Fruit fly (Drosophila melanogaster) whole organism, embryonic: ENCODE data around the gene CG4962.

ENCODE experiments used
- Antp ChIP-seq: fragments of 200-800 bp; sonication (Bioruptor generic); optimal IDR thresholded peaks from 3 replicates; lab custom pipeline; 2016; ENCODE audit warnings: missing biosample characterization, missing genetic modification characterization
- Atf-2 ChIP-seq: fragments of 200-800 bp; sonication (Bioruptor generic); optimal IDR thresholded peaks from 2 replicates; lab custom pipeline; 2016; ENCODE audit warnings: missing biosample characterization, missing genetic modification characterization
- Blimp-1 ChIP-seq: fragments of 200-800 bp; sonication (Bioruptor generic); optimal IDR thresholded peaks from 3 replicates; lab custom pipeline; 2018; ENCODE audit warnings: missing biosample characterization, missing genetic modification characterization, mild to moderate bottlenecking, moderate library complexity, missing genetic modification reagents
- CG10209 ChIP-seq: fragments of 200-800 bp; sonication (Bioruptor generic); optimal IDR thresholded peaks from 3 replicates; lab custom pipeline; 2017; ENCODE audit warnings: missing biosample characterization, mild to moderate bottlenecking, missing genetic modification characterization, missing genetic modification reagents
- CG11085 ChIP-seq: fragments of 200-800 bp; sonication (Bioruptor generic); IDR thresholded peaks from 2 replicates; pipeline ENCODE4 v1.3.6; 2022; ENCODE audit warnings: missing biosample characterization, missing genetic modification characterization
- CG12744 ChIP-seq: fragments of 200-800 bp; sonication (Bioruptor generic); optimal IDR thresholded peaks from 2 replicates; lab custom pipeline; 2016; ENCODE audit warnings: missing biosample characterization, missing genetic modification characterization
- CG13624 ChIP-seq: fragments of 200-800 bp; sonication (Bioruptor generic); optimal IDR thresholded peaks from 2 replicates; lab custom pipeline; 2016; ENCODE audit warnings: missing biosample characterization, missing genetic modification characterization
- CG14965 ChIP-seq: fragments of 200-800 bp; sonication (Bioruptor generic); optimal IDR thresholded peaks from 2 replicates; lab custom pipeline; 2016; ENCODE audit warnings: missing biosample characterization, missing genetic modification characterization, borderline replicate concordance
- CG15479 ChIP-seq: fragments of 200-800 bp; sonication (Bioruptor generic); optimal IDR thresholded peaks from 3 replicates; lab custom pipeline; 2019; ENCODE audit warnings: missing biosample characterization, mild to moderate bottlenecking, missing genetic modification characterization, moderate library complexity
- CG1603 ChIP-seq: fragments of 200-800 bp; sonication (Bioruptor generic); optimal IDR thresholded peaks from 2 replicates; lab custom pipeline; 2019; ENCODE audit warnings: missing biosample characterization, mild to moderate bottlenecking, missing genetic modification characterization, moderate library complexity
- CG16813 ChIP-seq: fragments of 200-800 bp; sonication (Bioruptor generic); IDR thresholded peaks from 3 replicates; pipeline ENCODE4 v1.3.6; 2022; ENCODE audit warnings: missing biosample characterization, missing genetic modification characterization; ENCODE audit not compliant: partially characterized antibody
- CG17359 ChIP-seq: fragments of 200-800 bp; sonication (Bioruptor generic); optimal IDR thresholded peaks from 3 replicates; lab custom pipeline; 2018; ENCODE audit warnings: missing biosample characterization, mild to moderate bottlenecking, missing genetic modification characterization, moderate library complexity
- CG17829 ChIP-seq: fragments of 200-800 bp; optimal IDR thresholded peaks from 2 replicates; lab custom pipeline; 2019; ENCODE audit warnings: missing biosample characterization, mild to moderate bottlenecking, missing genetic modification characterization, moderate library complexity
- CG31441 ChIP-seq: fragments of 200-800 bp; sonication (Bioruptor generic); IDR thresholded peaks from 2 replicates; pipeline ENCODE4 v1.3.6; 2022; ENCODE audit warnings: missing biosample characterization, missing genetic modification characterization
- CG3726 ChIP-seq: fragments of 200-800 bp; sonication (Bioruptor generic); IDR thresholded peaks from 3 replicates; pipeline ENCODE4, ENCODE4 v1.3.6; 2022; ENCODE audit warnings: missing biosample characterization, missing genetic modification characterization
- CG4328 ChIP-seq: fragments of 200-800 bp; sonication (Bioruptor generic); optimal IDR thresholded peaks from 3 replicates; lab custom pipeline; 2017; ENCODE audit warnings: missing biosample characterization, missing genetic modification reagents, missing genetic modification characterization
- CG4820 ChIP-seq: fragments of 200-800 bp; sonication (Bioruptor generic); optimal IDR thresholded peaks from 3 replicates; lab custom pipeline; 2016; ENCODE audit warnings: missing biosample characterization, missing genetic modification characterization
- CG6654 ChIP-seq: fragments of 200-800 bp; sonication (Bioruptor generic); optimal IDR thresholded peaks from 2 replicates; lab custom pipeline; 2017; ENCODE audit warnings: missing biosample characterization, mild to moderate bottlenecking, missing genetic modification characterization
- CG6854 ChIP-seq: fragments of 200-800 bp; sonication (Bioruptor generic); optimal IDR thresholded peaks from 3 replicates; lab custom pipeline; 2017; ENCODE audit warnings: missing biosample characterization, mild to moderate bottlenecking, missing genetic modification characterization
- CG8924 ChIP-seq: fragments of 200-800 bp; optimal IDR thresholded peaks from 3 replicates; lab custom pipeline; 2019; ENCODE audit warnings: missing biosample characterization, mild to moderate bottlenecking, missing genetic modification characterization, moderate library complexity
- D ChIP-seq, 2 experiments: fragments of 200-800 bp in 1 of 2; fragments of >200 bp in 1 of 2; sonication (Bioruptor generic) in 1 of 2; optimal IDR thresholded peaks; 2 replicates in 1 of 2; 3 replicates in 1 of 2; lab custom pipeline; 2017; ENCODE audit warnings: mild to moderate bottlenecking in 1 of 2, missing biosample characterization in 1 of 2, missing genetic modification characterization in 1 of 2, missing genetic modification reagents in 1 of 2
- Deaf1 ChIP-seq: fragments of 200-800 bp; optimal IDR thresholded peaks from 3 replicates; lab custom pipeline; 2019; ENCODE audit warnings: missing biosample characterization, mild to moderate bottlenecking, missing genetic modification characterization, moderate library complexity
- Dip3 ChIP-seq: fragments of 200-800 bp; sonication (Bioruptor generic); optimal IDR thresholded peaks from 3 replicates; lab custom pipeline; 2016; ENCODE audit warnings: missing biosample characterization, missing genetic modification characterization
- NC2α ChIP-seq: fragments of 200-800 bp; sonication (Bioruptor generic); optimal IDR thresholded peaks from 2 replicates; lab custom pipeline; 2016; ENCODE audit warnings: missing biosample characterization, missing genetic modification characterization
- Nf-YA ChIP-seq: fragments of 200-800 bp; sonication (Bioruptor generic); IDR thresholded peaks from 2 replicates; pipeline ENCODE4 v1.3.6; 2022; ENCODE audit warnings: missing biosample characterization, missing genetic modification characterization
- Oli ChIP-seq: fragments of 200-800 bp; sonication (Bioruptor generic); optimal IDR thresholded peaks from 2 replicates; lab custom pipeline; 2018; ENCODE audit warnings: missing biosample characterization, mild to moderate bottlenecking, missing genetic modification characterization, moderate library complexity
- Rfx ChIP-seq: fragments of 200-800 bp; sonication (Bioruptor generic); IDR thresholded peaks from 2 replicates; pipeline ENCODE4 v1.3.6; 2022; ENCODE audit warnings: missing biosample characterization, missing genetic modification characterization
- Ssrp ChIP-seq: fragments of 200-800 bp; sonication (Bioruptor generic); optimal IDR thresholded peaks from 2 replicates; lab custom pipeline; 2018; ENCODE audit warnings: missing biosample characterization, mild to moderate bottlenecking, missing genetic modification characterization, moderate library complexity
- ash1 ChIP-seq: fragments of 200-800 bp; sonication (Bioruptor generic); optimal IDR thresholded peaks from 2 replicates; lab custom pipeline; 2018; ENCODE audit warnings: missing biosample characterization, mild to moderate bottlenecking, missing genetic modification characterization
- chinmo ChIP-seq: fragments of 200-800 bp; sonication (Bioruptor generic); IDR thresholded peaks from 4 replicates; pipeline ENCODE4 v1.3.6; 2022; ENCODE audit warnings: missing biosample characterization, missing genetic modification characterization; ENCODE audit not compliant: partially characterized antibody
- dm ChIP-seq: fragments of 200-800 bp; sonication (Bioruptor generic); optimal IDR thresholded peaks from 3 replicates; lab custom pipeline; 2016; ENCODE audit warnings: missing biosample characterization, missing genetic modification characterization
- dmrt99B ChIP-seq: fragments of 200-800 bp; sonication (Bioruptor generic); optimal IDR thresholded peaks from 2 replicates; lab custom pipeline; 2018; ENCODE audit warnings: missing biosample characterization, mild to moderate bottlenecking, missing genetic modification characterization, moderate library complexity
- fd96Cb ChIP-seq: fragments of 200-800 bp; sonication (Bioruptor generic); optimal IDR thresholded peaks from 2 replicates; lab custom pipeline; 2018; ENCODE audit warnings: missing biosample characterization, mild to moderate bottlenecking, missing genetic modification characterization, moderate library complexity
- hkb ChIP-seq, 2 experiments: fragments of 200-800 bp in 1 of 2; fragments of >200 bp in 1 of 2; sonication (Bioruptor generic) in 1 of 2; IDR thresholded peaks in 1 of 2; optimal IDR thresholded peaks in 1 of 2; 2 replicates each; pipeline versions ENCODE4 v1.3.6 to Lab custom; 2017 to 2022; ENCODE audit warnings: missing biosample characterization in 1 of 2, missing genetic modification characterization in 1 of 2
- kah ChIP-seq: fragments of 200-800 bp; sonication (Bioruptor generic); optimal IDR thresholded peaks from 2 replicates; lab custom pipeline; 2018; ENCODE audit warnings: missing biosample characterization, mild to moderate bottlenecking, missing genetic modification characterization
- lilli ChIP-seq: fragments of 200-800 bp; sonication (Bioruptor generic); optimal IDR thresholded peaks from 3 replicates; lab custom pipeline; 2016; ENCODE audit warnings: missing biosample characterization, missing genetic modification characterization
- luna ChIP-seq: fragments of 200-800 bp; sonication (Bioruptor generic); optimal IDR thresholded peaks from 2 replicates; lab custom pipeline; 2016; ENCODE audit warnings: missing biosample characterization, missing genetic modification characterization
- maf-S ChIP-seq: fragments of 200-800 bp; sonication (Bioruptor generic); optimal IDR thresholded peaks from 2 replicates; lab custom pipeline; 2016; ENCODE audit warnings: missing biosample characterization, missing genetic modification characterization
- mam ChIP-seq: fragments of 200-800 bp; sonication (Bioruptor generic); optimal IDR thresholded peaks from 3 replicates; lab custom pipeline; 2016; ENCODE audit warnings: missing biosample characterization, missing genetic modification characterization
- oc ChIP-seq: fragments of 200-800 bp; sonication (Bioruptor generic); optimal IDR thresholded peaks from 2 replicates; lab custom pipeline; 2018; ENCODE audit warnings: missing biosample characterization, mild to moderate bottlenecking, missing genetic modification characterization, moderate library complexity
- pros ChIP-seq: fragments of 200-800 bp; sonication (Bioruptor generic); optimal IDR thresholded peaks from 3 replicates; lab custom pipeline; 2019; ENCODE audit warnings: missing biosample characterization, mild to moderate bottlenecking, missing genetic modification characterization, moderate library complexity
- ranshi ChIP-seq: fragments of 200-800 bp; sonication (Bioruptor generic); IDR thresholded peaks from 2 replicates; pipeline ENCODE4 v1.3.6; 2022; ENCODE audit warnings: missing biosample characterization, missing genetic modification characterization
- sd ChIP-seq: fragments of 200-800 bp; sonication (Bioruptor generic); optimal IDR thresholded peaks from 3 replicates; lab custom pipeline; 2018; ENCODE audit warnings: missing biosample characterization, mild to moderate bottlenecking, missing genetic modification characterization, moderate library complexity
- sna ChIP-seq: fragments of 200-800 bp; sonication (Bioruptor generic); IDR thresholded peaks from 2 replicates; pipeline ENCODE4 v1.3.6; 2022; ENCODE audit warnings: missing biosample characterization, missing genetic modification characterization; ENCODE audit not compliant: partially characterized antibody
- tgo ChIP-seq: fragments of 200-800 bp; sonication (Bioruptor generic); IDR thresholded peaks from 3 replicates; pipeline ENCODE4 v1.3.6; 2022; ENCODE audit warnings: missing biosample characterization, missing genetic modification characterization
- trh ChIP-seq: fragments of 200-800 bp; sonication (Bioruptor generic); optimal IDR thresholded peaks from 2 replicates; lab custom pipeline; 2016; ENCODE audit warnings: missing biosample characterization, missing genetic modification characterization
- yki ChIP-seq: fragments of >200 bp; optimal IDR thresholded peaks from 3 replicates; lab custom pipeline; 2018

The CG4962 gene

DNA sequence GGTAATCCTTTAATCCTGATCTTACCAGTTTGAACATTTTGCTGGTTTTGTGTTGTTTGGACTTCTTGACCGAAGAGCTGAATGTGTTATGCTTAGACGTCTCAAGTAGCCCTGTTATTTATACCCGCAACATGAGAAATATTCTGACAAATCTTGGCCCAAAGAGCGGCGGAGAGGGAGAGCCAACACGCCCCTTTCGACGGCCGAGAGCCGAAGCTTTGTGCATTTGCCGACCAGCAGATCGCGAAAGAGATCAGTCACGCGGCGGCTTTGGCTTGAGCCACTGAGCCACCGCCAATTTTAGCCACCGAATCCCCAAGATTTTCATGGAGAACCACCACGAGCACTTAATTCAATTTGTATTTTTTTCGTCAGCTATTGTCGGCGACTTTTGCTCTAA lies at the start of gene CG4962:
Gene CG4962 (minus strand): TSS at position 101 of the 400 bp plus-strand sequence.
- no peak for TF ChIP-seq CG12744 (GFP tag; lab: Kevin White, UChicago)
- TF ChIP-seq mam (GFP tag; lab: Kevin White, UChicago), result no peak
- TF ChIP-seq Ssrp (tag; lab: Kevin White, UChicago), result no peak
- TF ChIP-seq chinmo, result no peak
- no peak for TF ChIP-seq kah (GFP tag; lab: Kevin White, UChicago)
- no peak for TF ChIP-seq CG15479 (GFP tag; lab: Kevin White, UChicago)
- no peak for TF ChIP-seq Rfx (GFP tag; lab: Robert Waterston, UW)
- TF ChIP-seq tgo (GFP tag; lab: Robert Waterston, UW), result no peak
- TF ChIP-seq Dip3 (GFP tag; lab: Kevin White, UChicago), result no peak

DNA sequence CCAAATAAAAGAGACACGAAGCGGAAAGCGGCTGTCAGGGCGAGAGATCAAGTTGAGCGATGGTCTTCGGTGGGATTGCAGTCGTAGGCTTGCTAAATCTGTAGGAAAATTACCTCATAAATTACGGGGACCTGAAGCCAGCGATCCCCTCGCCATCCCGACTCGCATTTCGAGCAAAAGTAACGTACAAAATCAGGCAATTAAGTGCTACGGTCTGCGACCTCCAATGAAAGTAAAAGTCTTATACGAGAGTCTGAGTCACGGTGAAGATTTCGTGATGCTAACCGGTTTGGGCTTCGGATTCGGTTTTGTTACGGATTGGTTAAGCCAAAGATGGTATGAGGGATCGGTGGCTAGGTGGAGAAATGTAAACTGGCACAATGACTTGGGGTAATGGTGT lies 44.5 kb upstream of the CG4962 start:
- TF ChIP-seq CG4820 (GFP tag; lab: Kevin White, UChicago) (no peak), CG1603 (tag; lab: Kevin White, UChicago) (no peak), Deaf1 (tag; lab: Kevin White, UChicago) (no peak), kah (GFP tag; lab: Kevin White, UChicago) (no peak), luna (GFP tag; lab: Kevin White, UChicago) (no peak), CG17829 (tag; lab: Kevin White, UChicago) (no peak), CG10209 (GFP tag; lab: Kevin White, UChicago) (no peak), oc (tag; lab: Kevin White, UChicago) (peak; percentile 16), Blimp-1 (GFP tag; lab: Kevin White, UChicago) (peak; percentile 98), trh (GFP tag; lab: Kevin White, UChicago) (no peak), CG12744 (GFP tag; lab: Kevin White, UChicago) (no peak), D (optimal IDR thresholded peaks at IDR 0.05; lab: Kevin White, UChicago) (no peak), D (GFP tag; optimal IDR thresholded peaks at IDR 0.05; lab: Kevin White, UChicago) (no peak), maf-S (GFP tag; lab: Kevin White, UChicago) (no peak)

DNA sequence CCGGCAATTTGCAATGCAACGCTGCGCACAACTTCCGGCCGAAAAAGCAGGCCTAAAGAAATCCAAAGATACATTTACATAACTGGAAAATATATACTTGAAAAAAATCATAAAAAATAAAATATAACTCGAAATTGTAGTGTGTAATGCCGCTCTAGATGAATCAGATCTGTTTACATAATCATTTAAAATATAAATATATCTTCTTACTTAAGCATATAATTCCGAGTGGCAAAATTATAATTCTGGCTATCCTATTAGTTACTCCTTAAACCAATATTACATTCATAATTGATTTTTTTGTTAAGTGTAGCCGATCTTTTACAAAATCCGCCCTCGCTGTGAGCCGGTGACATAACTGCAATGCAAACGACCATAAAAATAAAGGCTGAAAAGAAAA lies 44.1 kb upstream of the CG4962 start:
- TF ChIP-seq sna (GFP tag; lab: Robert Waterston, UW) (no peak), CG11085 (GFP tag; lab: Robert Waterston, UW) (no peak), fd96Cb (tag; lab: Kevin White, UChicago) (peak; percentile 0), ash1 (GFP tag; lab: Kevin White, UChicago) (no peak), yki (no peak), CG6854 (no peak), tgo (GFP tag; lab: Robert Waterston, UW) (no peak), hkb (optimal IDR thresholded peaks at IDR 0.05; lab: Kevin White, UChicago) (no peak), hkb (GFP tag; IDR thresholded peaks at IDR 0.05; lab: Robert Waterston, UW) (peak; percentile 53), Oli (tag; lab: Kevin White, UChicago) (peak; percentile 9), CG14965 (GFP tag; lab: Kevin White, UChicago) (no peak), CG17359 (peak; percentile 40), Atf-2 (GFP tag; lab: Kevin White, UChicago) (no peak), pros (no peak), CG4328 (no peak), sd (tag; lab: Kevin White, UChicago) (no peak), Antp (GFP tag; lab: Kevin White, UChicago) (no peak), NC2α (no peak), ranshi (GFP tag; lab: Robert Waterston, UW) (no peak), CG3726 (no peak), lilli (GFP tag; lab: Kevin White, UChicago) (no peak), Nf-YA (no peak), dmrt99B (tag; lab: Kevin White, UChicago) (peak; percentile 57), dm (GFP tag; lab: Kevin White, UChicago) (no peak), CG16813 (GFP tag; lab: Robert Waterston, UW) (no peak), CG10209 (GFP tag; lab: Kevin White, UChicago) (no peak), CG6654 (GFP tag; lab: Kevin White, UChicago) (no peak), CG31441 (GFP tag; lab: Robert Waterston, UW) (peak; percentile 42; the same call in 1 of the 2 replicates), CG13624 (no peak), CG8924 (no peak)
